Fruit fly (Drosophila melanogaster): Measurements from ENCODE around the gene Adk2.

DNA sequence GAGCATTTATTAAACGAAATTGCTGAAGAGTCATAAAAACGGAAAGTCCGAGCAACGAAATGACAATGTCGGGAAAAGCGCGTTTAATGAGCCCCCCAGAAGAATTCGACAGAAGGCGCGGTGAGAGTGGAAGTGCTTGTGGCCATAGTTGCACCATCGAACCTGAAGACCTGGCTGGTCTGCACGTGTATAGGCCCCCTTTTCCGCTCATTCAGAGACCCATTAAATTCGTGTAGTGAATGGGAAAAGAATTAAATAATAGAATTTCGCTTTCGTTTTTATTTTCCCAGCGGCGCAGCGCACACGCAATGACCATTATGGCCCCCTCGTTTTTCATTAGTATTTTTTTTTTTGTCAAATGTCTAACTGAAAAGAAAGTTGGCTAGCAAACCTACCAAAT lies 10.9 kb upstream of the Adk2 start:
- no peak for TF ChIP-seq pan (optimal IDR thresholded peaks at IDR 0.05)
- TF ChIP-seq CG8478 (optimal IDR thresholded peaks at IDR 0.05): no peak
- no peak for TF ChIP-seq Dll (optimal IDR thresholded peaks at IDR 0.05)
- no peak for TF ChIP-seq usp (GFP tag; optimal IDR thresholded peaks at IDR 0.05)
- TF ChIP-seq EcR (GFP tag; optimal IDR thresholded peaks at IDR 0.05): no peak
